Fruit fly (Drosophila melanogaster): ENCODE data around the gene sstn.

Gene sstn

DNA sequence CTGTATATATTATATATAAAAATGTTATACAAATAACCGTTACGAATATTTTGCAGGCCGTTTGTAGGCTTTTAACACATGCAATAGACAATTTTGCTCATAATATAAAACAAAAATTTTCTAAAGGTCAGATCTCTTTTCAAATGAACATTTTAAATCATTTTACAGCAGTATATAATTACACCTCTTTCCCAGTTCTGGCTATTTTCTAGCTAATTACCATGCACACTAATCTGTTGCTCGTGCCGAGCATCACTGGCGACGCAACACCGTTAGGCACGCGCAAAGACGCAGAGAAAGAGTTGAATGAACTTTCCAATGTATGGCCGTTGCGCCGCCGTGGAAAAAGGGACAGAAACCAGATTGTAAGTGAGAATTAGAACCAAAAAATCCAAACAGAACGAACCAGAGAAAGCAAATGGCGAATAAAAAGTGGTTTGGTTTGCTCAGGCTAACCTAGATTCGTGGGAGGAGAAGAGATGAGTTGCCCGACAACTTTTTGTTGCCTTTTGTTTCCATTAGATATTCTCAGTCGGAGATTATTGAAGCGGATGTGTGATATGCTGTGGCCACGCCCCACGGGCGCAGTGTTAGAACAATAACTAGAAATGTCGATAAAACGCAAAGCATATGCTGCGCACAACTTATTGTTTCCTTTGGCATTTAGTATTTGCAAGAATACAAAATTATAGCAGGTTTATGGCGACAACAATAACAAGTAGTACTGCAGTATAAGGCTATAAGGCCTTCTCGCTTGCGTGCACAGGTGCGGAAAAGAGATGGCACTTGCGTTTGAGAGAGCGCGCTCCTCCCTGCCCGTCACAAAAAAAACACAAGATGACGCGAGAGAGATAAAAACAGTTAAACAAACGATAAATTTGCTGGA, 46.8 kb upstream of the sstn start (continued):
- TF ChIP-seq CG6276 (GFP tag; optimal IDR thresholded peaks at IDR 0.05): no peak
- TF ChIP-seq CG10669 (GFP tag; optimal IDR thresholded peaks at IDR 0.05): peak; percentile 9
- TF ChIP-seq spab (GFP tag; optimal IDR thresholded peaks at IDR 0.05): no peak
- TF ChIP-seq CG6163 (GFP tag; IDR thresholded peaks at IDR 0.05): peak; percentile 71
- peak; percentile 46 for TF ChIP-seq esn (GFP tag; optimal IDR thresholded peaks at IDR 0.05)
- no peak for TF ChIP-seq CG11762 (GFP tag; optimal IDR thresholded peaks at IDR 0.05; ENCODE audit: insufficient read depth)
- no peak for TF ChIP-seq CG11294 (GFP tag; IDR thresholded peaks at IDR 0.05)
- no peak for TF ChIP-seq Eip93F (GFP tag; optimal IDR thresholded peaks at IDR 0.05)
- TF ChIP-seq CG6854 (GFP tag; optimal IDR thresholded peaks at IDR 0.05): no peak
- no peak for TF ChIP-seq Ets21C (GFP tag; optimal IDR thresholded peaks at IDR 0.05)
- TF ChIP-seq CG16779 (tag; optimal IDR thresholded peaks at IDR 0.05): no peak
- TF ChIP-seq Ets96B (tag; optimal IDR thresholded peaks at IDR 0.05): no peak
- no peak for TF ChIP-seq CG4318 (GFP tag; optimal IDR thresholded peaks at IDR 0.05)
- peak; percentile 9 for TF ChIP-seq Smox (GFP tag; optimal IDR thresholded peaks at IDR 0.05)
- no peak for TF ChIP-seq dsx (GFP tag; optimal IDR thresholded peaks at IDR 0.05; ENCODE audit: poor library complexity, severe bottlenecking)
- TF ChIP-seq Hr38 (GFP tag; optimal IDR thresholded peaks at IDR 0.05): no peak

DNA sequence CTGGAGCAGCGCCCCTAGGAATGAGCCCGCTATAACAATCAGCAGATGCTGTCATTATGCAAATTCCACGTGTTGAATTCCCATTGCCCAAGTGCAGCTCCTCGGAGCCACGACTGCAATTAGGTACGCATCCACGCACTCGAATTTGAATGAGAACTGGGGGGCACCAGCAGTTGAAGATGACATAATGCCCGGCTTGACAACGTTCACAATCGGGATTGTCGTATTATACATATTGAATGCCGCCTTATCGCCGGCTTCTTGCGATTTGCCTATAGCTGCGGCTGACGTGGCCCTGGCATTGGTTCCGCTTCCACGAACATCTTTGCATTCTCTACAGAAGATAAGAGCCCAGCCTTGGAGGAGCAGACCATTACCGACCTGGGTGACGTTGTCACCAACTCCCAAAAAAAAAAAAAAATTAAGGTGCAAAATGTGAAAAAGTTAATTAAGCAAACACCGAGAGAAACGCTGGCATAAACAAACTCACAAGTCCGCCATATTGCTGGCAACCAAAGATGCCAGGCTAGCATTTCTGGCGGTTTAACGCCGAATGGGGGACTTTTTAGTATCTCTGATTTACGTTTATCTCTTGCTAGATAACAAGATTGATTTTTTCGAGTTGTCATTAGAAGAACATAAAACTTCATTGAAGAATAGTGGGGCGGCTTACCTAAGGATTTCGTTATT, 45.9 kb upstream of the sstn start:
- TF ChIP-seq Eip78C (GFP tag) (peak; percentile 41), Gug (GFP tag; IDR thresholded peaks at IDR 0.05) (no peak), CG9139 (GFP tag; optimal IDR thresholded peaks at IDR 0.05) (no peak), CG6792 (GFP tag; optimal IDR thresholded peaks at IDR 0.05) (no peak), Blimp-1 (GFP tag; optimal IDR thresholded peaks at IDR 0.05) (no peak), vri (GFP tag; optimal IDR thresholded peaks at IDR 0.05) (peak; percentile 96), eg (GFP tag; IDR thresholded peaks at IDR 0.05) (peak; percentile 34; the same call in 1 of the 3 replicates), dsx (GFP tag; optimal IDR thresholded peaks at IDR 0.05; ENCODE audit: poor library complexity, severe bottlenecking) (no peak), CG6163 (GFP tag; IDR thresholded peaks at IDR 0.05) (peak; percentile 19; the same call in 1 of the 3 replicates), Sox15 (GFP tag; optimal IDR thresholded peaks at IDR 0.05) (no peak), CG10631 (GFP tag; optimal IDR thresholded peaks at IDR 0.05) (no peak), svp (GFP tag) (peak; percentile 64)

DNA sequence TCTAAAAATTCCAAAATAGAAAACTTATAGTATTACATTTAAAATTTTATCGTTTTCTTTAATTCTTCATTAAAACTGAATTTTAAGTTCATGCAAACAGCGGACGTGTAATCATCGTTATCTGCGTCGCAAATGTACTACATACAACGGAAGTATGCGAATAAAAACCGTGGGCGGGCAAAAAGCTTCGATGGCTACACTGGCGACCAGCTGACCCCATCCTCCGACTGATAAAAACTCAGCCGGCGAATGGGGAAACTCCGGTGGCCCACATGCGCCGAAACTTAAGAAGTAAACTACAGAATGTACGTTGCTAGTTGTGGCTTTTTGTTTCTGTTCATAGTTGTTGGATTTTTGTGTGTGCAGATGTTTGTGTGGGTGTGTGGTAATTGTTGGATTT, 43.3 kb upstream of the sstn start:
- TF ChIP-seq Eip78C (GFP tag): peak; percentile 19
- TF ChIP-seq svp (GFP tag): peak; percentile 78
- no peak for TF ChIP-seq pdm3 (GFP tag; optimal IDR thresholded peaks at IDR 0.05)

DNA sequence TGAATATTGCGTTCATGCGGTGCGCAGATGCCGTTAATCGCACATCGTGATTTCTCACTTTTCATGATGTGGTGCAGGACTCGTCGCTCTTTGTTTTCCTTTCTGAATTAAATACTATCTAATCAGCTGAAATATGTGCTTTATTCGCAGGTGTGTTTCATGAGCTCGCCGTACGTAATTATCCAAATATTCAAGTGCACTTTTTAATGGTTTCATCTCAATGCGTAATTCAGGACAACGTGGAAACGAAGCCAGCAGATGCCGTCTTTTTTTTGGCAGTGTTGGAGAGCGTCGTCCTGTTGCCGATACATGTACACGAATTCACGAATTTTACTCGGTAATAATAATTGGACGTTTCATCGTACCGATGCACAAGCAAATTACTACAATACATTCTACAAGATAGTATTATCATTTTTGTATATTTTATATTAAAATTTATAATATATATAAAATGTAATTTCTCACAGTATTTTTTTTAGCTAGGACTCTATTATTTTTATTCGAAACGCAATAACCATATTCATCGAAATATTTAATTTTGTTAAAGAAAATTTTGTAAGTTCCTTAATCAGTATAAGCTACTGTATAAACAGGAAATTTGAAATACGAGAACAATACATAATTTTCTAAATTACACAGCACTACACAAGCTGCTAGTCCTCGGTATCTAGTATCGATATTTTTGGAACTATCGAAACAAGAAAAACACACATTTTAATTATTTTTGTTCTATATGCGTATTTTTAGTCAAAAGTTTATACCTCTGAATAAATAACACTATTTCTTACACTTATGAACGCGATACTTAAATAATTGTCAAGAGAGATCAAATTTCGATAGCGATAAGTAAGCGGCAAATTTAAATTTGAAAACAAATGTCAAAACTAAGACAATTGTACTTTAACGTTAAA, 42.4 kb upstream of the sstn start, which contains the start of gene CG12316:
Gene CG12316 (minus strand): TSS at position 276 of the 914 bp plus-strand sequence.
- TF ChIP-seq CG9139 (GFP tag; optimal IDR thresholded peaks at IDR 0.05) (peak; percentile 85), acj6 (GFP tag; optimal IDR thresholded peaks at IDR 0.05) (peak; percentile 93), dsx (GFP tag; optimal IDR thresholded peaks at IDR 0.05; ENCODE audit: poor library complexity, severe bottlenecking) (peak; percentile 92), CG34406 (GFP tag; optimal IDR thresholded peaks at IDR 0.05) (peak; percentile 94), CG11902 (GFP tag; optimal IDR thresholded peaks at IDR 0.05) (peak; percentile 83), Hr4 (GFP tag; optimal IDR thresholded peaks at IDR 0.05) (peak; percentile 97), CG7368 (GFP tag; optimal IDR thresholded peaks at IDR 0.05) (peak; percentile 95), Blimp-1 (GFP tag; optimal IDR thresholded peaks at IDR 0.05) (peak; percentile 81), CG10669 (GFP tag; optimal IDR thresholded peaks at IDR 0.05) (peak; percentile 95), dac (GFP tag; optimal IDR thresholded peaks at IDR 0.05) (peak; percentile 93), CG31627 (GFP tag; optimal IDR thresholded peaks at IDR 0.05) (peak; percentile 97), vri (GFP tag; optimal IDR thresholded peaks at IDR 0.05) (peak; percentile 95), CG1621 (tag; optimal IDR thresholded peaks at IDR 0.05) (peak; percentile 95), salr (GFP tag; optimal IDR thresholded peaks at IDR 0.05) (peak; percentile 90 to 91), topi (GFP tag; optimal IDR thresholded peaks at IDR 0.05) (peak; percentile 97), eg (GFP tag; IDR thresholded peaks at IDR 0.05) (peak; percentile 90), Lpt (GFP tag; optimal IDR thresholded peaks at IDR 0.05) (peak; percentile 85), cyc (GFP tag; optimal IDR thresholded peaks at IDR 0.05) (peak; percentile 95), Sox15 (GFP tag; optimal IDR thresholded peaks at IDR 0.05) (peak; percentile 91), net (GFP tag; optimal IDR thresholded peaks at IDR 0.05) (peak; percentile 94), achi (GFP tag; optimal IDR thresholded peaks at IDR 0.05) (peak; percentile 95)
